Worm (Caenorhabditis elegans): ENCODE results near the gene C02F12.5.
A peak's percentile ranks its signal among the peaks of the same experiment; 100 is the strongest.

Gene C02F12.5

ce11 chrX:3695826-3696225 is 23.9 kb upstream of the C02F12.5 start:
- TF ChIP-seq nhr-2 (tag; optimal IDR thresholded peaks at IDR 0.05) (no peak), ham-2 (GFP tag; optimal IDR thresholded peaks at IDR 0.05) (no peak), M03D4.4 (tag; optimal IDR thresholded peaks at IDR 0.05) (no peak), nhr-28 (tag; optimal IDR thresholded peaks at IDR 0.05) (no peak), ceh-83 (GFP tag; optimal IDR thresholded peaks at IDR 0.05) (no peak), tbx-8 (GFP tag; optimal IDR thresholded peaks at IDR 0.05) (no peak), nhr-237 (tag; optimal IDR thresholded peaks at IDR 0.05) (no peak), mls-2 (tag; optimal IDR thresholded peaks at IDR 0.05) (no peak), flh-1 (GFP tag; optimal IDR thresholded peaks at IDR 0.05) (no peak), hlh-1 (tag; optimal IDR thresholded peaks at IDR 0.05) (no peak), mep-1 (tag; optimal IDR thresholded peaks at IDR 0.05) (no peak), unc-62 (GFP tag; optimal IDR thresholded peaks at IDR 0.05) (no peak), zip-8 (tag; optimal IDR thresholded peaks at IDR 0.05) (no peak), sptf-1 (tag; optimal IDR thresholded peaks at IDR 0.05) (no peak), snpc-4 (tag; optimal IDR thresholded peaks at IDR 0.05) (no peak), ztf-11 (tag; optimal IDR thresholded peaks at IDR 0.05) (no peak), bed-3 (GFP tag; optimal IDR thresholded peaks at IDR 0.05) (no peak), blmp-1 (tag; optimal IDR thresholded peaks at IDR 0.05) (no peak)

ce11 chrX:3694172-3694571 is 22.3 kb upstream of the C02F12.5 start:
- TF ChIP-seq mab-5 (tag; optimal IDR thresholded peaks at IDR 0.05), result no peak
- peak; percentile 73 for TF ChIP-seq sptf-1 (tag; optimal IDR thresholded peaks at IDR 0.05)
- TF ChIP-seq unc-120 (tag; optimal IDR thresholded peaks at IDR 0.05; ENCODE audit: poor library complexity, severe bottlenecking), result peak; percentile 33
- TF ChIP-seq drap-1 (GFP tag; optimal IDR thresholded peaks at IDR 0.05), result peak; percentile 58
- TF ChIP-seq lin-13 (tag; optimal IDR thresholded peaks at IDR 0.05), result peak; percentile 69
- peak; percentile 65 for TF ChIP-seq ham-2 (GFP tag; optimal IDR thresholded peaks at IDR 0.05)
- peak; percentile 74 for TF ChIP-seq mls-2 (tag; optimal IDR thresholded peaks at IDR 0.05)
- TF ChIP-seq M03D4.4 (tag; optimal IDR thresholded peaks at IDR 0.05), result peak; percentile 49
- peak; percentile 6 for TF ChIP-seq unc-62 (GFP tag; optimal IDR thresholded peaks at IDR 0.05)
- no peak for TF ChIP-seq elt-3 (tag; optimal IDR thresholded peaks at IDR 0.05)
- TF ChIP-seq ces-1 (GFP tag; optimal IDR thresholded peaks at IDR 0.05), result peak; percentile 14
- TF ChIP-seq cnd-1 (tag; optimal IDR thresholded peaks at IDR 0.05), result peak; percentile 62
- no peak for TF ChIP-seq nhr-28 (tag; optimal IDR thresholded peaks at IDR 0.05)
- TF ChIP-seq sem-2 (GFP tag; optimal IDR thresholded peaks at IDR 0.05), result peak; percentile 34
- TF ChIP-seq ceh-43 (GFP tag; optimal IDR thresholded peaks at IDR 0.05), result no peak
- no peak for TF ChIP-seq ceh-39 (tag; optimal IDR thresholded peaks at IDR 0.05)
- TF ChIP-seq flh-1 (GFP tag; optimal IDR thresholded peaks at IDR 0.05), result peak; percentile 2

ce11 chrX:3693138-3693537 is 21.2 kb upstream of the C02F12.5 start, which contains the start of gene C02F12.8:
Gene C02F12.8, minus strand, starts transcription at chrX:3693238.
- TF ChIP-seq hlh-1 (tag; optimal IDR thresholded peaks at IDR 0.05) (no peak), sem-2 (GFP tag; optimal IDR thresholded peaks at IDR 0.05) (no peak), lin-13 (tag; optimal IDR thresholded peaks at IDR 0.05) (no peak)

ce11 chrX:3689802-3690201 is 17.9 kb upstream of the C02F12.5 start:
- TF ChIP-seq mab-5 (tag; optimal IDR thresholded peaks at IDR 0.05) (no peak), ham-2 (GFP tag; optimal IDR thresholded peaks at IDR 0.05) (no peak), nhr-2 (tag; optimal IDR thresholded peaks at IDR 0.05) (no peak), nhr-237 (tag; optimal IDR thresholded peaks at IDR 0.05) (no peak), lin-32 (GFP tag; optimal IDR thresholded peaks at IDR 0.05) (no peak), mep-1 (tag; optimal IDR thresholded peaks at IDR 0.05) (no peak), tbx-8 (GFP tag; optimal IDR thresholded peaks at IDR 0.05) (no peak), mls-2 (tag; optimal IDR thresholded peaks at IDR 0.05) (no peak), bed-3 (GFP tag; optimal IDR thresholded peaks at IDR 0.05) (no peak), snpc-4 (tag; optimal IDR thresholded peaks at IDR 0.05) (no peak), pha-4 (tag; optimal IDR thresholded peaks at IDR 0.05) (no peak), cnd-1 (tag; optimal IDR thresholded peaks at IDR 0.05) (no peak), lin-13 (tag; optimal IDR thresholded peaks at IDR 0.05) (no peak), ceh-39 (tag; optimal IDR thresholded peaks at IDR 0.05) (no peak), ces-1 (GFP tag; optimal IDR thresholded peaks at IDR 0.05) (no peak), unc-62 (GFP tag; optimal IDR thresholded peaks at IDR 0.05) (no peak), sptf-1 (tag; optimal IDR thresholded peaks at IDR 0.05) (no peak)

ce11 chrX:3689155-3689719 is 17.3 kb upstream of the C02F12.5 start, which contains the start of gene tag-278:
Gene tag-278, minus strand, starts transcription at chrX:3689205.
- TF ChIP-seq pha-4 (tag; optimal IDR thresholded peaks at IDR 0.05) (no peak), ceh-83 (GFP tag; optimal IDR thresholded peaks at IDR 0.05) (no peak), lsy-2 (tag; optimal IDR thresholded peaks at IDR 0.05) (no peak), ceh-39 (tag; optimal IDR thresholded peaks at IDR 0.05) (no peak), nhr-237 (tag; optimal IDR thresholded peaks at IDR 0.05) (no peak), blmp-1 (tag; optimal IDR thresholded peaks at IDR 0.05) (no peak), unc-39 (tag; optimal IDR thresholded peaks at IDR 0.05) (no peak), sem-2 (GFP tag; optimal IDR thresholded peaks at IDR 0.05) (no peak), mls-2 (tag; optimal IDR thresholded peaks at IDR 0.05) (no peak), ceh-43 (GFP tag; optimal IDR thresholded peaks at IDR 0.05) (no peak), cnd-1 (tag; optimal IDR thresholded peaks at IDR 0.05) (no peak), elt-3 (tag; optimal IDR thresholded peaks at IDR 0.05) (no peak), lin-13 (tag; optimal IDR thresholded peaks at IDR 0.05) (no peak), tbx-8 (GFP tag; optimal IDR thresholded peaks at IDR 0.05) (no peak), elt-1 (tag; optimal IDR thresholded peaks at IDR 0.05; ENCODE audit: borderline replicate concordance, insufficient read depth) (no peak), nhr-28 (tag; optimal IDR thresholded peaks at IDR 0.05) (no peak), M03D4.4 (tag; optimal IDR thresholded peaks at IDR 0.05) (no peak), mep-1 (tag; optimal IDR thresholded peaks at IDR 0.05) (no peak), nhr-2 (tag; optimal IDR thresholded peaks at IDR 0.05) (no peak), mab-5 (tag; optimal IDR thresholded peaks at IDR 0.05) (peak; percentile 50), nhr-76 (tag; optimal IDR thresholded peaks at IDR 0.05) (no peak), bed-3 (GFP tag; optimal IDR thresholded peaks at IDR 0.05) (no peak), drap-1 (GFP tag; optimal IDR thresholded peaks at IDR 0.05) (no peak), hlh-1 (tag; optimal IDR thresholded peaks at IDR 0.05) (peak; percentile 100), ces-1 (GFP tag; optimal IDR thresholded peaks at IDR 0.05) (no peak), ztf-11 (tag; optimal IDR thresholded peaks at IDR 0.05) (no peak), zip-8 (tag; optimal IDR thresholded peaks at IDR 0.05) (no peak), flh-1 (GFP tag; optimal IDR thresholded peaks at IDR 0.05) (no peak), unc-120 (tag; optimal IDR thresholded peaks at IDR 0.05; ENCODE audit: poor library complexity, severe bottlenecking) (peak; percentile 92), unc-62 (GFP tag; optimal IDR thresholded peaks at IDR 0.05) (peak; percentile 96), sptf-1 (tag; optimal IDR thresholded peaks at IDR 0.05) (no peak), snpc-4 (tag; optimal IDR thresholded peaks at IDR 0.05) (no peak)
